Fruit fly (Drosophila melanogaster): ENCODE data around the gene sif.

sif gene

DNA sequence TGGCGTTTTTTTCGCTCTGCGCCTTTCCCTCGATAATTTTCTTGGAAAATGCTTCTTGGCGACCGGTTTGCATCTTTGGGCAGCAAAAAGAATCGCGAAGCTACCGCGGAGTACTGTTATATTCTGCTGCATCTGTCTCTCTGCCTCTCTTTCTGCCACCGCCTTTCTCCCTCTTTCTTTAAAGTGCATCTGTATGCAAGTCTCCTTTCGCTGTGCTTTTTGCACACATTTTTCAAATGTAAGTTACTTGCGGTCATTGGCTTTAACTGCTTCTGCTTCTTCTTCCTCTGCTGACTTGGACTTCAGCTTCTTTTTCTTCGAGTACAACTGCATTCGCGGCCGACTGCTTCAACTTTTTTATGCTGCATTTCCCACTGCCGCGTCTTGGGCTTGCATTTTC is 42.0 kb upstream of the sif start:
- TF ChIP-seq CG13204 (GFP tag; optimal IDR thresholded peaks at IDR 0.05) (no peak), fd96Ca (GFP tag; IDR thresholded peaks at IDR 0.05) (no peak), CG32121 (GFP tag; IDR thresholded peaks at IDR 0.05) (no peak), D1 (tag; optimal IDR thresholded peaks at IDR 0.05) (no peak), CG8301 (tag; optimal IDR thresholded peaks at IDR 0.05) (no peak), CG12605 (GFP tag; IDR thresholded peaks at IDR 0.05) (no peak), CG8159 (tag; optimal IDR thresholded peaks at IDR 0.05) (no peak), CG14655 (GFP tag; optimal IDR thresholded peaks at IDR 0.05) (no peak), Pif1B (GFP tag; optimal IDR thresholded peaks at IDR 0.05) (no peak), CG34367 (tag; optimal IDR thresholded peaks at IDR 0.05) (no peak), CG10348 (GFP tag; IDR thresholded peaks at IDR 0.05) (no peak), CG4496 (GFP tag; IDR thresholded peaks at IDR 0.05) (no peak), CG15710 (tag; optimal IDR thresholded peaks at IDR 0.05) (no peak), CG17806 (tag; optimal IDR thresholded peaks at IDR 0.05) (no peak), gl (tag; optimal IDR thresholded peaks at IDR 0.05) (no peak), Ets98B (GFP tag; IDR thresholded peaks at IDR 0.05) (no peak)

DNA sequence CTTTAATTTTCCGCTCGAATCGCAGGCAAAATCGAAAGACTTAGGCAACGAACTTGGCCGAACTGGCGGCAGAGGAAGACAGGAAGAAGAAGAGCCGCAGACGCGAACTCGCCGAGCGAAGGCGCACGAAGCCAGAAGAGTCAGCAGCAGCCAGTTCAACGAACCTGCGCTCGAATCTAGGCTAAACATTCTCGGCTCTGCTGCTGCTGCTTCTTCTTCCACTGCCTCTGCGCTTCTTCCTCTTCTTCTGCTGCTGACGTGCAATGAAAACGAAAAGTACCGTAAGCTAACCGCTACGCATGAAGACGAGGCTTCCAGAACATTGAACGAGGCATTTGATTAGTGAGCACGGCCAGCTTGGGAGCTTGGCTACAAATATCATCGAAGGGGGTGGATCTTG is 41.2 kb upstream of the sif start:
- no peak for TF ChIP-seq CG15710 (tag; optimal IDR thresholded peaks at IDR 0.05)
- TF ChIP-seq EcR (GFP tag; optimal IDR thresholded peaks at IDR 0.05) = peak; percentile 88
- TF ChIP-seq CG34367 (tag; optimal IDR thresholded peaks at IDR 0.05) = no peak
- no peak for TF ChIP-seq CG14655 (GFP tag; optimal IDR thresholded peaks at IDR 0.05)
- TF ChIP-seq gl (tag; optimal IDR thresholded peaks at IDR 0.05) = no peak
- TF ChIP-seq CG9948 (tag; optimal IDR thresholded peaks at IDR 0.05) = no peak
- TF ChIP-seq CG4496 (GFP tag; IDR thresholded peaks at IDR 0.05) = 0 out of 3 replicates have a peak, but pooled peaks have one; percentile 24
- no peak for TF ChIP-seq CG12605 (GFP tag; IDR thresholded peaks at IDR 0.05)
- no peak for TF ChIP-seq CG8159 (tag; optimal IDR thresholded peaks at IDR 0.05)
- no peak for TF ChIP-seq Snoo (tag; optimal IDR thresholded peaks at IDR 0.05)
- TF ChIP-seq Pif1B (GFP tag; optimal IDR thresholded peaks at IDR 0.05) = no peak
- TF ChIP-seq Ets98B (GFP tag; IDR thresholded peaks at IDR 0.05) = no peak
- TF ChIP-seq CG32121 (GFP tag; IDR thresholded peaks at IDR 0.05) = no peak

DNA sequence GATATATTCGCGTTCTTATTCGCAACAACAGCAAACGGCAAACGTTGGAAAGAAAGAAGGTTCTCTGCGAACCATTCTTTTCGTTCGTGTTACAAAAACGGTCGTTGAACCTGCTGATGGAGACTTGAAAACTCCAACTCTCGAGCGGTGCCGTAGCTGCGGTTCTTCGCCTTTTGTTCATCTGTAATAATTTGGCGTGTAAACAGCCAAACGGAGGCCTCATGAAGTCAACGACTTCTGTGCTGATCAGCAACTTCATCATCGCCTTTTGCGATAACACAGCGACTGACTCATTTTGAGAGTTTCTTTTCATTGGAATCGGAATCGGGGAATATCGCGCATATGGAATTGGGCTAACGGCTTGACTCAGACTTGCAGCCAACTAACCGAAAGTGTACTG is 40.3 kb upstream of the sif start:
- no peak for TF ChIP-seq Ets98B (GFP tag; IDR thresholded peaks at IDR 0.05)
- no peak for TF ChIP-seq CG13204 (GFP tag; optimal IDR thresholded peaks at IDR 0.05)
- no peak for TF ChIP-seq CG10348 (GFP tag; IDR thresholded peaks at IDR 0.05)
- TF ChIP-seq gl (tag; optimal IDR thresholded peaks at IDR 0.05) = no peak
- TF ChIP-seq CG12605 (GFP tag; IDR thresholded peaks at IDR 0.05) = no peak
- TF ChIP-seq CG4496 (GFP tag; IDR thresholded peaks at IDR 0.05) = no peak
- no peak for TF ChIP-seq CG32121 (GFP tag; IDR thresholded peaks at IDR 0.05)
- no peak for TF ChIP-seq Pif1A (GFP tag; optimal IDR thresholded peaks at IDR 0.05)
- no peak for TF ChIP-seq fd96Ca (GFP tag; IDR thresholded peaks at IDR 0.05)
- no peak for TF ChIP-seq D1 (tag; optimal IDR thresholded peaks at IDR 0.05)
- TF ChIP-seq CG34367 (tag; optimal IDR thresholded peaks at IDR 0.05) = no peak
- TF ChIP-seq Pif1B (GFP tag; optimal IDR thresholded peaks at IDR 0.05) = no peak
- no peak for TF ChIP-seq Snoo (tag; optimal IDR thresholded peaks at IDR 0.05)
- TF ChIP-seq CG14655 (GFP tag; optimal IDR thresholded peaks at IDR 0.05) = no peak
- TF ChIP-seq rn (GFP tag; IDR thresholded peaks at IDR 0.05) = no peak
- no peak for TF ChIP-seq EcR (GFP tag; optimal IDR thresholded peaks at IDR 0.05)
- no peak for TF ChIP-seq CG8159 (tag; optimal IDR thresholded peaks at IDR 0.05)
- TF ChIP-seq CG9948 (tag; optimal IDR thresholded peaks at IDR 0.05) = no peak

DNA sequence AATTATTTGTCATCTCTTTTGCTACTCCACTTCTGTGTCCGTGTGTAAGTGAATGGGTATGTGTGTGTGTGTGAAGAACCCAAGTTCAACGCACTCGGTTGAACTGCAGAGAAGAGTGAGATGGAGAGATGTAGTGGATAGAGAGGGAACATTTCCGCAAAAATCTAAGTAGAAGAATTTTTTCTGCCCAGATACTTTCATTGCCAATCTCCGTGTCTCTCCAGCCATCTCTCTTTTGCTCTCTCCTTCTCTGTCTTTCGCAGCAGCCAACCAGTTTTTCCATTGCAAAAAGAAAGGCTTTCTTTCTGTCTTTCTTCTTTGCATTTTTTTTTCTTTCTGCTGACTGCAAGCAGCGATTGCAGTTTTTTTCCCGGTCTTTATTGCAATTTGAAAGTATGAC is 39.0 kb upstream of the sif start:
- TF ChIP-seq rn (GFP tag; IDR thresholded peaks at IDR 0.05) (no peak), CG4496 (GFP tag; IDR thresholded peaks at IDR 0.05) (0 out of 3 replicates have a peak, but pooled peaks have one; percentile 27), CG14655 (GFP tag; optimal IDR thresholded peaks at IDR 0.05) (peak; percentile 1), CG8301 (tag; optimal IDR thresholded peaks at IDR 0.05) (peak; percentile 7)

dm6 chr3L:5621506-5621905 is 36.2 kb upstream of the sif start:
- TF ChIP-seq CG4496 (GFP tag; IDR thresholded peaks at IDR 0.05) (no peak), Pif1A (GFP tag; optimal IDR thresholded peaks at IDR 0.05) (no peak)

DNA sequence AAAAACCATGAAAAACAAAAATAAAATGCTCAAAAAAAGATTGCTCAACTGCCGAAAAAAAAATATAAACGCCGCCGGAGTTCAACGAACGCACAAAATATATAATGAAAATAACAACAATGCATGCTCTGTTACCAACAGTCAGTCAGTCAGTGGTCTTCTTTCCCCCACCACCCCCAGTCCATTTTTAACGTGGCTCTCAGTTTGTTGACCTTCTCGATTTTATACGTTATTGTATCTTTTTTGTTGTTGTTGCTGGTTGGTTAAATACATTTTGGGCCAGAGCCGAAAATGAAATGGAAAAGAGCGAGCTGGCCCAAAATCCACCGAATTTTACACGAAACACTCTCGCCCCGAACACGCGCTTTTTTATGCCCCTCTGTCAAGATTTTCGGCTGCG is 35.8 kb upstream of the sif start:
- TF ChIP-seq fd96Ca (GFP tag; IDR thresholded peaks at IDR 0.05) = no peak
- peak; percentile 37 for TF ChIP-seq Snoo (tag; optimal IDR thresholded peaks at IDR 0.05)

dm6 chr3L:5623296-5623695 is 34.4 kb upstream of the sif start:
- TF ChIP-seq CG15710 (tag; optimal IDR thresholded peaks at IDR 0.05) = no peak
- no peak for TF ChIP-seq fd96Ca (GFP tag; IDR thresholded peaks at IDR 0.05)
- no peak for TF ChIP-seq CG12605 (GFP tag; IDR thresholded peaks at IDR 0.05)
- no peak for TF ChIP-seq rn (GFP tag; IDR thresholded peaks at IDR 0.05)
- TF ChIP-seq D1 (tag; optimal IDR thresholded peaks at IDR 0.05) = no peak
- no peak for TF ChIP-seq EcR (GFP tag; optimal IDR thresholded peaks at IDR 0.05)
- no peak for TF ChIP-seq CG8301 (tag; optimal IDR thresholded peaks at IDR 0.05)

Data from whole organism, pupa.